Worm (Caenorhabditis elegans): ENCODE results near the gene ugt-66.

ugt-66 gene

DNA sequence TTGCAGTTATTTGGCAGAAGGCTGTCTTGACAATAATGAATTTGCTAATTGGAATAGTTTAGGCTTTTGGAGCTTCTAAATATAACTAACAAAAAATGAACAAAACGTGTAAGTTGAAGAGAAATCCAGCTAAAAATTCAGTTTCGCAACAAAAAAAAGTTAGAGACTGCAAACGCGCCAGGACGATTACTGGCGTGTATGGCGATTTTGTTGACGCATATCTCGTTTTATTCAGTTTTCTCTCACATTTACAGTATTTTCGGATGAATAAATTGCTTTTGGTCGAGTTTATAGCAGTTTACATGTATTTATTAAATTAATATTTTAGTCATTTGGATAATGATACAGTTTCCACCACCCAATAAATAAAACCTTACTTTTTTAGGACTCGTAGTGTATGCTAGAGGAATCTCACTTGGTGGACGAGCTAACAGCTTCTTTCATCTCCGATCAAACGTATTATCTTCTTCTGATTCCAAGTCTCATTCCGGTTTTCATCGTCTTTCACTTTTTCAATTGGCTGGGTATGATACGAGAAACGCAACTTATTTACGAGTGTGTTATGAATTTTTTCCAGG lies 21.3 kb downstream of the ugt-66 start, which contains the start of the genes abcf-3 and F42A10.5 (continued):
- no peak for TF ChIP-seq unc-120 (tag; optimal IDR thresholded peaks at IDR 0.05; ENCODE audit: poor library complexity, severe bottlenecking)
- TF ChIP-seq blmp-1 (tag; optimal IDR thresholded peaks at IDR 0.05): no peak

DNA sequence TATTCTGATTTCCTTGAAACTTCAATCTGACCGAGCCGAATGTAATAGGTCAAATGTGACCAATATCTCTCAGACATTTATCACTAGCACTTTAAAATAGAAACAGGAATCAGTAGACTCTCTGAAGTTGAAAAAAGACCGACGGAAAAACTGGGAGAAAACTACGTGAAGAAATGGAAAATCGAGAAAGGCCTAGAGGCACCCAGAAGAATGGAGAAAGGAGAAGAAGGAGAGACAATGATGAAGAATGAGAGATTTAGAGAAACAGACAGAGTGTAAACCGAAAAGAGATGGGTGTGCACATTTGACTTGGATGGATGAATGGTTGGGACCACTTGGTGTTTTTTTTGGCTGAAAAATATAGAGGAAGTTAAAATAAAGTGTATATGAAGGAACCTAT lies 24.3 kb downstream of the ugt-66 start:
- TF ChIP-seq hlh-1 (tag; optimal IDR thresholded peaks at IDR 0.05) (peak; percentile 18), ztf-11 (tag; optimal IDR thresholded peaks at IDR 0.05) (no peak), unc-120 (tag; optimal IDR thresholded peaks at IDR 0.05; ENCODE audit: poor library complexity, severe bottlenecking) (peak; percentile 62), bed-3 (GFP tag; optimal IDR thresholded peaks at IDR 0.05) (no peak), nhr-76 (tag; optimal IDR thresholded peaks at IDR 0.05) (no peak), nhr-28 (tag; optimal IDR thresholded peaks at IDR 0.05) (no peak), snpc-4 (tag; optimal IDR thresholded peaks at IDR 0.05) (no peak), lsy-2 (tag; optimal IDR thresholded peaks at IDR 0.05) (peak; percentile 6), drap-1 (GFP tag; optimal IDR thresholded peaks at IDR 0.05) (no peak), ces-1 (GFP tag; optimal IDR thresholded peaks at IDR 0.05) (no peak), nhr-12 (tag; optimal IDR thresholded peaks at IDR 0.05) (no peak), sptf-1 (tag; optimal IDR thresholded peaks at IDR 0.05) (no peak), ham-2 (GFP tag; optimal IDR thresholded peaks at IDR 0.05) (no peak), sem-2 (GFP tag; optimal IDR thresholded peaks at IDR 0.05) (no peak), M03D4.4 (tag; optimal IDR thresholded peaks at IDR 0.05) (no peak), ceh-39 (tag; optimal IDR thresholded peaks at IDR 0.05) (no peak), ceh-83 (GFP tag; optimal IDR thresholded peaks at IDR 0.05) (no peak), nhr-2 (tag; optimal IDR thresholded peaks at IDR 0.05) (no peak), tbx-8 (GFP tag; optimal IDR thresholded peaks at IDR 0.05) (no peak), mab-5 (tag; optimal IDR thresholded peaks at IDR 0.05) (no peak), pha-4 (tag; optimal IDR thresholded peaks at IDR 0.05) (no peak), ceh-43 (GFP tag; optimal IDR thresholded peaks at IDR 0.05) (no peak), nhr-237 (tag; optimal IDR thresholded peaks at IDR 0.05) (peak; percentile 13), lin-13 (tag; optimal IDR thresholded peaks at IDR 0.05) (no peak), blmp-1 (tag; optimal IDR thresholded peaks at IDR 0.05) (no peak), elt-1 (tag; optimal IDR thresholded peaks at IDR 0.05; ENCODE audit: borderline replicate concordance, insufficient read depth) (no peak), lin-32 (GFP tag; optimal IDR thresholded peaks at IDR 0.05) (no peak), mep-1 (tag; optimal IDR thresholded peaks at IDR 0.05) (no peak), unc-62 (GFP tag; optimal IDR thresholded peaks at IDR 0.05) (peak; percentile 60), elt-3 (tag; optimal IDR thresholded peaks at IDR 0.05) (no peak), unc-39 (tag; optimal IDR thresholded peaks at IDR 0.05) (no peak), zip-8 (tag; optimal IDR thresholded peaks at IDR 0.05) (no peak), cnd-1 (tag; optimal IDR thresholded peaks at IDR 0.05) (no peak), flh-1 (GFP tag; optimal IDR thresholded peaks at IDR 0.05) (no peak), mls-2 (tag; optimal IDR thresholded peaks at IDR 0.05) (no peak)

DNA sequence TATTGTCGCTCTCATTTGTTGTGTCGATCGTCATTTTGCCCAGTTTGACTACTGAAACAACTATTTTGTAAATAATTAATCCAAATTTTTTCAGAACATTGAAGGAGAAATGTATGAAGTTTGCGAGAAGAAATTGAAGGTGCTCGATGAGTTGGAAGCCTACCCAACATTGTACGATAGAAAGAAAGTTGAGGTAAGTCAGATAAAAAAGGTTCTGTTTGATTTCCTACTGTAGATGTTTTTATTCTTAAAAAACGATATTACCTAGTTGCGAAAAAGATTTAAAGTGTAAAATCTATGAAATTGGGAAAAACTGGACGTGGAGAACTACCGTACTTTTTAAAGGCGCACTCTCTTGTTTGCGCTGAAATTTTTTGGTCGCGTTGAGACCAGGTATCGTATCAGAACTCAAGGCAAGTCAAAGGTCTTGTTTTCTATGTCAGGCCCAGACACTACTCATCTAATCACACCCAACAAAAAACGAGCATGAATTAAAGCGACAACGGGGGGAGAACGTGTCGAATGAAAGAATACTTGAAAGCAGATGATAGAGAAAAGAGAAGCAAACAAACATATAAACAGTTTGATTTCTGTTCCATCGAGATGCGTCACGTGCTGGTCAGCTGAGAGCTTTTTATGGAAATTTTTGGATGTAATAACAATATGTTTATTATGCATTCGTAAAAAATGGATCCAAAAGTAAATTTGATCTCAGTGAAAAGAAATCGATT lies 25.7 kb downstream of the ugt-66 start, which contains the start of gene efk-1:
TSS of gene efk-1 (minus strand) at position 51 of the 731 bp plus-strand sequence.
- TF ChIP-seq zip-8 (tag; optimal IDR thresholded peaks at IDR 0.05) (no peak), lsy-2 (tag; optimal IDR thresholded peaks at IDR 0.05) (no peak)

DNA sequence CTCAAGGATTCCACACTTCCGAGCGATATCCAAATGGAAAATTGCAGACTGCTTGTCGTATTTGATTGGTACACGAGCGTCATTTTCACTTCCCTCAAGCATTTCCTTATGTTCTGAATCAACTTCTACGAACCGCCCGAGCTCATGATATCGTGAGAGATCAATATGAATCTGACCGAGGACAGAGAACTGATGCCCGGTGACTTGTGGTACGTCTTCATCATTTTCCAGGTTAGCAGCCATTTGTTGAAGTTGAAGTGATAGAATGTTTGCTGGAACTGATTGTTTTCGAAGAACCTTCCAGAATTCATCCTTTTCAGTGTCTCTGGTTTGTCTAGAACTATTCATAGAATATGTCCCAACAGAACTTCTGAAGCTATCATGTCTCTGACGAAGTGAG lies 27.7 kb downstream of the ugt-66 start:
- TF ChIP-seq elt-1 (tag; optimal IDR thresholded peaks at IDR 0.05; ENCODE audit: borderline replicate concordance, insufficient read depth) (no peak), pha-4 (tag; optimal IDR thresholded peaks at IDR 0.05) (no peak), lin-13 (tag; optimal IDR thresholded peaks at IDR 0.05) (no peak), blmp-1 (tag; optimal IDR thresholded peaks at IDR 0.05) (no peak), snpc-4 (tag; optimal IDR thresholded peaks at IDR 0.05) (no peak), drap-1 (GFP tag; optimal IDR thresholded peaks at IDR 0.05) (no peak), nhr-76 (tag; optimal IDR thresholded peaks at IDR 0.05) (no peak), ceh-39 (tag; optimal IDR thresholded peaks at IDR 0.05) (no peak), hlh-1 (tag; optimal IDR thresholded peaks at IDR 0.05) (no peak), mep-1 (tag; optimal IDR thresholded peaks at IDR 0.05) (no peak)
